Worm (Caenorhabditis elegans) whole organism, midembryonic: Measurements from ENCODE around the gene Y57G11B.5.

ENCODE experiments used
- cog-1 ChIP-seq: sonication (generic microtip); optimal IDR thresholded peaks from 2 replicates; lab custom pipeline; 2016; ENCODE audit warnings: missing genetic modification characterization, missing compliant biosample characterization
- flt-1 ChIP-seq: fragments of 200-800 bp; sonication (Bioruptor generic); IDR thresholded peaks from 2 replicates; pipeline ENCODE4 v1.3.6; 2022; ENCODE audit warnings: missing genetic modification characterization, missing compliant biosample characterization
- med-1 ChIP-seq: sonication (generic microtip); optimal IDR thresholded peaks from 2 replicates; lab custom pipeline; 2017; ENCODE audit warnings: missing genetic modification characterization, mild to moderate bottlenecking, missing compliant biosample characterization, antibody characterized with exemption, missing genetic modification reagents; ENCODE audit not compliant: insufficient read depth
- ref-1 ChIP-seq: fragments of 200-800 bp; sonication (Bioruptor generic); conservative IDR thresholded peaks from 2 replicates; pipeline ENCODE4 v1.3.6; 2022; ENCODE audit warnings: missing genetic modification reagents, missing genetic modification characterization, missing compliant biosample characterization
- tab-1 ChIP-seq: fragments of 200-800 bp; sonication (Bioruptor generic); IDR thresholded peaks from 2 replicates; pipeline ENCODE4 v1.3.6; 2022; ENCODE audit warnings: missing genetic modification characterization, missing compliant biosample characterization
- ztf-23 ChIP-seq: fragments of 200-800 bp; sonication (Bioruptor generic); IDR thresholded peaks from 2 replicates; pipeline ENCODE4 v1.3.6; 2022; ENCODE audit warnings: missing genetic modification reagents, missing genetic modification characterization, missing compliant biosample characterization
- ztf-29 ChIP-seq: fragments of 200-800 bp; sonication (Bioruptor generic); IDR thresholded peaks from 2 replicates; pipeline ENCODE4 v1.3.6; 2022; ENCODE audit warnings: missing genetic modification reagents, missing genetic modification characterization, missing compliant biosample characterization

ce11 chrIV:14557642-14558041, 17.0 kb upstream of the Y57G11B.5 start:
- TF ChIP-seq tab-1 (GFP tag; lab: Robert Waterston, UW) (no peak), flt-1 (GFP tag; lab: Robert Waterston, UW) (no peak), ztf-29 (GFP tag; lab: Robert Waterston, UW) (no peak), med-1 (GFP tag; lab: Kevin White, UChicago) (no peak), ztf-23 (no peak), ref-1 (GFP tag; lab: Robert Waterston, UW) (no peak), cog-1 (tag; lab: Kevin White, UChicago) (no peak)
